Fruit fly (Drosophila melanogaster) whole organism, embryonic: ENCODE results near the gene CG13385.

Experiments
- Adf1 ChIP-seq: fragments of 200-800 bp; sonication (Bioruptor generic); IDR thresholded peaks from 2 replicates; pipeline ENCODE4 v1.3.6; 2022; ENCODE audit warnings: missing biosample characterization, missing genetic modification characterization
- Awh ChIP-seq: fragments of 200-800 bp; sonication (Bioruptor generic); IDR thresholded peaks from 2 replicates; pipeline ENCODE4, ENCODE4 v1.3.6; 2022; ENCODE audit warnings: missing biosample characterization, missing genetic modification characterization
- B-H1 ChIP-seq: fragments of 200-800 bp; sonication (Bioruptor generic); IDR thresholded peaks from 3 replicates; pipeline ENCODE4 v1.3.6; 2022; ENCODE audit warnings: missing biosample characterization, missing genetic modification characterization
- BtbVII ChIP-seq: fragments of 200-800 bp; sonication (Bioruptor generic); optimal IDR thresholded peaks from 3 replicates; lab custom pipeline; 2017; ENCODE audit warnings: missing biosample characterization, mild to moderate bottlenecking, missing genetic modification characterization
- CG10565 ChIP-seq: fragments of 200-800 bp; sonication (Bioruptor generic); optimal IDR thresholded peaks from 3 replicates; lab custom pipeline; 2016; ENCODE audit warnings: missing biosample characterization, mild to moderate bottlenecking, missing genetic modification characterization
- CG10654 ChIP-seq: fragments of 200-800 bp; sonication (Bioruptor generic); optimal IDR thresholded peaks from 2 replicates; lab custom pipeline; 2016; ENCODE audit warnings: missing biosample characterization, missing genetic modification characterization
- CG11247 ChIP-seq: fragments of 200-800 bp; sonication (Bioruptor generic); IDR thresholded peaks from 2 replicates; pipeline ENCODE4 v1.3.6; 2022; ENCODE audit warnings: missing biosample characterization, missing genetic modification characterization
- CG11560 ChIP-seq: fragments of 200-800 bp; sonication (Bioruptor generic); IDR thresholded peaks from 3 replicates; pipeline ENCODE4 v1.3.6; 2022; ENCODE audit warnings: missing biosample characterization, missing genetic modification characterization
- CG11695 ChIP-seq: fragments of 200-800 bp; sonication (Bioruptor generic); IDR thresholded peaks from 3 replicates; pipeline ENCODE4 v1.3.6; 2022; ENCODE audit warnings: missing biosample characterization, missing genetic modification characterization
- CG11696 ChIP-seq: fragments of 200-800 bp; sonication (Bioruptor generic); IDR thresholded peaks from 2 replicates; pipeline ENCODE4 v1.3.6; 2022; ENCODE audit warnings: missing biosample characterization, missing genetic modification characterization
- CG12236 ChIP-seq: fragments of 200-800 bp; sonication (Bioruptor generic); optimal IDR thresholded peaks from 2 replicates; lab custom pipeline; 2016; ENCODE audit warnings: missing biosample characterization, missing genetic modification characterization
- CG13287 ChIP-seq: fragments of 200-800 bp; sonication (Bioruptor generic); IDR thresholded peaks from 2 replicates; pipeline ENCODE4 v1.3.6; 2022; ENCODE audit warnings: missing biosample characterization, missing genetic modification characterization; ENCODE audit not compliant: partially characterized antibody
- CG16863 ChIP-seq: fragments of 200-800 bp; sonication (Bioruptor generic); optimal IDR thresholded peaks from 3 replicates; lab custom pipeline; 2016; ENCODE audit warnings: missing biosample characterization, missing genetic modification characterization
- CG17186 ChIP-seq: fragments of 200-800 bp; sonication (Bioruptor generic); optimal IDR thresholded peaks from 3 replicates; lab custom pipeline; 2017; ENCODE audit warnings: missing biosample characterization, missing genetic modification reagents, missing genetic modification characterization
- CG17912 ChIP-seq: fragments of 200-800 bp; sonication (Bioruptor generic); optimal IDR thresholded peaks from 2 replicates; lab custom pipeline; 2018; ENCODE audit warnings: missing biosample characterization, mild to moderate bottlenecking, missing genetic modification characterization
- CG3995 ChIP-seq: fragments of 200-800 bp; sonication (Bioruptor generic); optimal IDR thresholded peaks from 3 replicates; lab custom pipeline; 2016; ENCODE audit warnings: missing biosample characterization, missing genetic modification characterization
- CG4854 ChIP-seq: fragments of 200-800 bp; sonication (Bioruptor generic); optimal IDR thresholded peaks from 2 replicates; lab custom pipeline; 2016; ENCODE audit warnings: missing biosample characterization, missing genetic modification characterization, inconsistent platforms
- CG5245 ChIP-seq: fragments of 200-800 bp; sonication (Bioruptor generic); optimal IDR thresholded peaks from 3 replicates; lab custom pipeline; 2016; ENCODE audit warnings: missing biosample characterization, missing genetic modification characterization
- CG6272 ChIP-seq: fragments of 200-800 bp; sonication (Bioruptor generic); IDR thresholded peaks from 2 replicates; pipeline ENCODE4 v1.3.6; 2022; ENCODE audit warnings: missing biosample characterization, missing genetic modification characterization
- CG9797 ChIP-seq: fragments of 200-800 bp; sonication (Bioruptor generic); optimal IDR thresholded peaks from 3 replicates; lab custom pipeline; 2018; ENCODE audit warnings: missing biosample characterization, mild to moderate bottlenecking, missing genetic modification characterization
- Fer1 ChIP-seq: fragments of 200-800 bp; sonication (Bioruptor generic); optimal IDR thresholded peaks from 2 replicates; lab custom pipeline; 2017; ENCODE audit warnings: missing biosample characterization, mild to moderate bottlenecking, missing genetic modification characterization
- Gug ChIP-seq: fragments of 200-800 bp; sonication (Bioruptor generic); IDR thresholded peaks from 4 replicates; pipeline ENCODE4 v1.3.6; 2022; ENCODE audit warnings: missing biosample characterization, missing genetic modification characterization
- H15 ChIP-seq: fragments of 200-800 bp; sonication (Bioruptor generic); IDR thresholded peaks from 3 replicates; pipeline ENCODE4 v1.3.6; 2022; ENCODE audit warnings: missing biosample characterization, missing genetic modification characterization
- HmgZ ChIP-seq: fragments of 200-800 bp; sonication (Bioruptor generic); optimal IDR thresholded peaks from 2 replicates; lab custom pipeline; 2018; ENCODE audit warnings: missing biosample characterization, mild to moderate bottlenecking, missing genetic modification characterization
- Hr39 ChIP-seq: fragments of >200 bp; optimal IDR thresholded peaks from 2 replicates; lab custom pipeline; 2017
- Med ChIP-seq: fragments of 200-800 bp; sonication (Bioruptor generic); peaks from one replicate; lab custom pipeline; 2016; ENCODE audit warnings: missing biosample characterization, missing genetic modification characterization, mild to moderate bottlenecking, inconsistent platforms, moderate library complexity
- Sry-δ ChIP-seq: fragments of 200-800 bp; sonication (Bioruptor generic); optimal IDR thresholded peaks from 2 replicates; lab custom pipeline; 2016; ENCODE audit warnings: missing biosample characterization, missing genetic modification characterization
- Trl ChIP-seq, 3 experiments: fragments of >200 bp in 2 of 3; fragments of 200-800 bp in 1 of 3; sonication (Bioruptor generic) in 1 of 3; optimal IDR thresholded peaks; 2 replicates in 1 of 3; 3 replicates in 2 of 3; lab custom pipeline; 2016 to 2017; ENCODE audit warnings: missing biosample characterization in 1 of 3, missing genetic modification characterization in 1 of 3
- Vsx1 ChIP-seq: fragments of 200-800 bp; sonication (Bioruptor generic); optimal IDR thresholded peaks from 2 replicates; lab custom pipeline; 2017; ENCODE audit warnings: missing biosample characterization, mild to moderate bottlenecking, missing genetic modification characterization, missing genetic modification reagents
- Xrp1 ChIP-seq: fragments of 200-800 bp; sonication (Bioruptor generic); IDR thresholded peaks from 2 replicates; pipeline ENCODE4 v1.3.6; 2022; ENCODE audit warnings: missing biosample characterization, missing genetic modification characterization
- dati ChIP-seq: fragments of 200-800 bp; sonication (Bioruptor generic); IDR thresholded peaks from 2 replicates; pipeline ENCODE4 v1.3.6; 2022; ENCODE audit warnings: missing biosample characterization, missing genetic modification characterization
- eve ChIP-seq, 2 experiments: fragments of >200 bp; optimal IDR thresholded peaks; 2 replicates each; lab custom pipeline; 2017; ENCODE audit warnings: missing biosample characterization in 2 of 2, missing genetic modification characterization in 2 of 2
- fru ChIP-seq: fragments of >200 bp; optimal IDR thresholded peaks from 2 replicates; lab custom pipeline; 2017
- gfzf ChIP-seq: fragments of 200-800 bp; sonication (Bioruptor generic); optimal IDR thresholded peaks from 2 replicates; lab custom pipeline; 2016; ENCODE audit warnings: missing biosample characterization, mild to moderate bottlenecking, missing genetic modification characterization, moderate library complexity
- jumu ChIP-seq: fragments of 200-800 bp; sonication (Bioruptor generic); optimal IDR thresholded peaks from 3 replicates; lab custom pipeline; 2016; ENCODE audit warnings: missing biosample characterization, missing genetic modification characterization
- ken ChIP-seq: fragments of 200-800 bp; sonication (Bioruptor generic); IDR thresholded peaks from 3 replicates; pipeline ENCODE4 v1.3.6; 2022; ENCODE audit warnings: missing biosample characterization, missing genetic modification characterization
- lab ChIP-seq: fragments of 200-800 bp; sonication (Bioruptor generic); optimal IDR thresholded peaks from 3 replicates; lab custom pipeline; 2017; ENCODE audit warnings: missing biosample characterization, missing genetic modification characterization, mild to moderate bottlenecking, moderate library complexity, missing genetic modification reagents
- mam ChIP-seq: fragments of 200-800 bp; sonication (Bioruptor generic); optimal IDR thresholded peaks from 3 replicates; lab custom pipeline; 2016; ENCODE audit warnings: missing biosample characterization, missing genetic modification characterization
- mld ChIP-seq: fragments of 200-800 bp; sonication (Bioruptor generic); IDR thresholded peaks from 3 replicates; pipeline ENCODE4 v1.3.6; 2022; ENCODE audit warnings: missing biosample characterization, missing genetic modification characterization; ENCODE audit not compliant: partially characterized antibody
- psq ChIP-seq: fragments of 200-800 bp; sonication (Bioruptor generic); optimal IDR thresholded peaks from 2 replicates; lab custom pipeline; 2017; ENCODE audit warnings: missing biosample characterization, missing genetic modification characterization
- pzg ChIP-seq: fragments of 200-800 bp; sonication (Bioruptor generic); optimal IDR thresholded peaks from 3 replicates; lab custom pipeline; 2018; ENCODE audit warnings: missing biosample characterization, mild to moderate bottlenecking, missing genetic modification characterization, moderate library complexity
- sens ChIP-seq: fragments of 200-800 bp; sonication (Bioruptor generic); peaks from one replicate; lab custom pipeline; 2016; ENCODE audit warnings: missing biosample characterization, missing genetic modification characterization
- sima ChIP-seq: fragments of 200-800 bp; sonication (Bioruptor generic); optimal IDR thresholded peaks from 2 replicates; lab custom pipeline; 2016; ENCODE audit warnings: missing biosample characterization, missing genetic modification characterization
- sob ChIP-seq: fragments of 200-800 bp; sonication (Bioruptor generic); IDR thresholded peaks from 2 replicates; pipeline ENCODE4 v1.3.6; 2022; ENCODE audit warnings: missing biosample characterization, missing genetic modification characterization
- tap ChIP-seq: fragments of 200-800 bp; optimal IDR thresholded peaks from 3 replicates; lab custom pipeline; 2019; ENCODE audit warnings: missing biosample characterization, mild to moderate bottlenecking, missing genetic modification characterization, moderate library complexity
- tin ChIP-seq: fragments of 200-800 bp; sonication (Bioruptor generic); optimal IDR thresholded peaks from 3 replicates; lab custom pipeline; 2016; ENCODE audit warnings: missing biosample characterization, missing genetic modification characterization
- tup ChIP-seq: fragments of 200-800 bp; sonication (Bioruptor generic); optimal IDR thresholded peaks from 2 replicates; lab custom pipeline; 2016; ENCODE audit warnings: missing biosample characterization, mild to moderate bottlenecking, missing genetic modification characterization, moderate library complexity
- unpg ChIP-seq: fragments of 200-800 bp; sonication (Bioruptor generic); optimal IDR thresholded peaks from 3 replicates; lab custom pipeline; 2018; ENCODE audit warnings: missing biosample characterization, mild to moderate bottlenecking, missing genetic modification characterization, moderate library complexity
- zen2 ChIP-seq: fragments of 200-800 bp; sonication (Bioruptor generic); IDR thresholded peaks from 3 replicates; pipeline ENCODE4 v1.3.6; 2022; ENCODE audit warnings: missing biosample characterization, missing genetic modification characterization; ENCODE audit not compliant: partially characterized antibody
- zf30C ChIP-seq: fragments of 200-800 bp; sonication (Bioruptor generic); optimal IDR thresholded peaks from 3 replicates; lab custom pipeline; 2018; ENCODE audit warnings: missing biosample characterization, mild to moderate bottlenecking, missing genetic modification characterization

The CG13385 gene

dm6 chr2L:8414887-8415883 is 18.7 kb downstream of the CG13385 start, which contains the start of the genes CG13398 and Akap200 (continued):
- no peak for TF ChIP-seq Adf1 (GFP tag; lab: Robert Waterston, UW)
- TF ChIP-seq Xrp1 (GFP tag; lab: Robert Waterston, UW), result no peak
- TF ChIP-seq H15, result no peak
- TF ChIP-seq sob (GFP tag; lab: Robert Waterston, UW), result no peak
- TF ChIP-seq gfzf, result peak; percentile 80
- no peak for TF ChIP-seq CG10565 (GFP tag; lab: Kevin White, UChicago)
- no peak for TF ChIP-seq CG4854 (GFP tag; lab: Kevin White, UChicago)
- TF ChIP-seq Vsx1 (GFP tag; lab: Kevin White, UChicago), result no peak
- no peak for TF ChIP-seq CG10654 (GFP tag; lab: Kevin White, UChicago)
- TF ChIP-seq zf30C, result no peak
- no peak for TF ChIP-seq jumu
- TF ChIP-seq Med, result peak; percentile 76
- no peak for TF ChIP-seq CG12236 (GFP tag; lab: Kevin White, UChicago)
- TF ChIP-seq dati (GFP tag; lab: Robert Waterston, UW), result no peak
- TF ChIP-seq CG11560 (tag; lab: Robert Waterston, UW), result no peak
- no peak for TF ChIP-seq Hr39 (lab: Kevin White, UChicago)
- no peak for TF ChIP-seq mam (GFP tag; lab: Kevin White, UChicago)
- TF ChIP-seq fru (lab: Kevin White, UChicago), result no peak
- TF ChIP-seq mld, result no peak
- TF ChIP-seq HmgZ, result no peak
- TF ChIP-seq zen2 (GFP tag; lab: Robert Waterston, UW), result no peak
- TF ChIP-seq tap (tag; lab: Kevin White, UChicago), result no peak
- no peak for TF ChIP-seq BtbVII
- TF ChIP-seq unpg (GFP tag; lab: Kevin White, UChicago), result no peak
- no peak for TF ChIP-seq Gug (GFP tag; lab: Robert Waterston, UW)
- TF ChIP-seq CG13287, result 0 out of 2 replicates have a peak, but pooled peaks have one; percentile 15
- TF ChIP-seq CG9797, result peak; percentile 64
- TF ChIP-seq eve (GFP tag; optimal IDR thresholded peaks at IDR 0.05; lab: Kevin White, UChicago), result no peak
- TF ChIP-seq tup (GFP tag; lab: Kevin White, UChicago), result no peak
- TF ChIP-seq CG11247 (GFP tag; lab: Robert Waterston, UW), result 0 out of 2 replicates have a peak, but pooled peaks have one; percentile 10
- no peak for TF ChIP-seq Awh (GFP tag; lab: Robert Waterston, UW)
- no peak for TF ChIP-seq Trl (optimal IDR thresholded peaks at IDR 0.05; lab: Kevin White, UChicago)
- TF ChIP-seq Trl (GFP tag; optimal IDR thresholded peaks at IDR 0.05; lab: Kevin White, UChicago), result no peak
- TF ChIP-seq pzg (GFP tag; lab: Kevin White, UChicago), result peak; percentile 49
- TF ChIP-seq lab, result no peak
- 0 out of 3 replicates have a peak, but pooled peaks have one; percentile 25 for TF ChIP-seq ken (GFP tag; lab: Robert Waterston, UW)
- TF ChIP-seq CG17186 (GFP tag; lab: Kevin White, UChicago), result no peak
- peak; percentile 75 for TF ChIP-seq CG3995 (GFP tag; lab: Kevin White, UChicago)
- TF ChIP-seq CG11696 (GFP tag; lab: Robert Waterston, UW), result no peak
- TF ChIP-seq CG5245, result no peak
- TF ChIP-seq Sry-δ (GFP tag; lab: Kevin White, UChicago), result no peak
- TF ChIP-seq CG16863, result no peak
- TF ChIP-seq CG17912 (GFP tag; lab: Kevin White, UChicago), result peak; percentile 24
- peak; percentile 90 for TF ChIP-seq sens
- no peak for TF ChIP-seq Fer1 (GFP tag; lab: Kevin White, UChicago)
- TF ChIP-seq sima (GFP tag; lab: Kevin White, UChicago), result no peak
- TF ChIP-seq psq, result no peak
- no peak for TF ChIP-seq CG11695 (GFP tag; lab: Robert Waterston, UW)
- no peak for TF ChIP-seq B-H1 (GFP tag; lab: Robert Waterston, UW)
- no peak for TF ChIP-seq tin (GFP tag; lab: Kevin White, UChicago)
- TF ChIP-seq CG6272 (GFP tag; lab: Robert Waterston, UW), result no peak
